Fruit fly (Drosophila melanogaster): ENCODE measurements around the gene Alp12.
A peak's percentile ranks its signal among the peaks of the same experiment; 100 is the strongest.

The Alp12 gene

DNA sequence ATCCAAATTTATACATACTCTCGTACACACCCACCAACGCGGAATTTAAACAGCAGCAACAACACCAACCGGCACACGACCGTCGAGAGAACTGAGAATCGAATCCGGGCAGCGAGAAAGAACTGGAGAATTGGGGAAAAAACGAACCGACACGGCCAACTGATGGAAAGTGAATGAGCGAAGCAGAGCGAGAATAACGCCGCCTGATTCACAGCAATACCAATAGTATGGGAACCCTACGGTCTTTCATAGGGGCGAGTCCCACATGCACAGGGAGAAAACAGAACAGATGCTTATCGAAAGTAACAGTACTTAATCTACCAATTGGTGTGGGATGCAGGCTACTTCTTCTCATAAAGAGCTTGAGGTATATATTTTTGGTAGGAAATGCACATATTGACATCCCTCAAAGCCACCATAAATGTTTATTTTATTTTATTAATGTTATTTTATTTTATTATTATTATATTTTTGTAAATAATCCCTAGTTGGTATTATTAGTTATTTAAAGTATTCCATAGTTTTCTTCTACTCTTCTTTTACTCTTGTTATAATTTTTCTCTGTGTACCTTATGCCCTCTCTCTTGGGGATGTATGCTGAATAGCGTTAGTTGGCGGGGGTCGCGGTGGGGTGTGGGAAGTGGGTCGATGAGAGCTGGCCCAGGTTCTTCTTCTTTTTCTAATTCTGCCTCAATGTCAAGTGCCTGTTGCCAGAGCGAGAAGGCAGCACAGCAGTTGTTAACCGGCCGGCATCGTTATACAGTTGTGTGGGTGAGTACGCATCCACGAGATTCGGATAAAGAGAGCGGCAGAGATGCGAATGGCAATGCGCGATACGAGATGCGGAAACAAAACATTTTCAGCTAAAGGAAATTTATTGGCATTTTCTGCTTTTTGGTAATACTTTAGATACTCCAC, 25.3 kb upstream of the Alp12 start, which contains the start of gene CG17544 (continued):
- TF ChIP-seq crc (GFP tag; optimal IDR thresholded peaks at IDR 0.05) (no peak), Lim3 (GFP tag; IDR thresholded peaks at IDR 0.05) (no peak), wek (GFP tag; optimal IDR thresholded peaks at IDR 0.05) (no peak), Dll (GFP tag; IDR thresholded peaks at IDR 0.05; ENCODE audit: partially characterized antibody) (no peak), bigmax (GFP tag; optimal IDR thresholded peaks at IDR 0.05) (no peak), dmrt11E (tag; optimal IDR thresholded peaks at IDR 0.05) (peak; percentile 79), Bdp1 (GFP tag; optimal IDR thresholded peaks at IDR 0.05) (no peak), CG1602 (GFP tag; optimal IDR thresholded peaks at IDR 0.05) (peak; percentile 72), Doc2 (GFP tag; IDR thresholded peaks at IDR 0.05) (no peak), CG8924 (tag; optimal IDR thresholded peaks at IDR 0.05) (peak; percentile 92), CG42726 (GFP tag; IDR thresholded peaks at IDR 0.05; ENCODE audit: partially characterized antibody) (no peak), Atf6 (GFP tag; IDR thresholded peaks at IDR 0.05) (peak; percentile 57), dimm (GFP tag; IDR thresholded peaks at IDR 0.05) (no peak), luna (GFP tag; optimal IDR thresholded peaks at IDR 0.05) (no peak), repo (GFP tag; optimal IDR thresholded peaks at IDR 0.05) (no peak), CG14441 (GFP tag; IDR thresholded peaks at IDR 0.05) (peak; percentile 41), Neu2 (GFP tag; optimal IDR thresholded peaks at IDR 0.05; ENCODE audit: borderline replicate concordance) (no peak), CG6813 (GFP tag; optimal IDR thresholded peaks at IDR 0.05) (peak; percentile 81), Atf-2 (GFP tag; optimal IDR thresholded peaks at IDR 0.05) (no peak), shn (GFP tag; optimal IDR thresholded peaks at IDR 0.05) (no peak), gfzf (GFP tag; optimal IDR thresholded peaks at IDR 0.05) (no peak), CG8281 (tag; optimal IDR thresholded peaks at IDR 0.05) (peak; percentile 61), ERR (GFP tag; optimal IDR thresholded peaks at IDR 0.05) (peak; percentile 40), ap (GFP tag; IDR thresholded peaks at IDR 0.05) (0 out of 2 replicates have a peak, but pooled peaks have one; percentile 10), CHES-1-like (GFP tag; optimal IDR thresholded peaks at IDR 0.05) (peak; percentile 30), YL-1 (GFP tag; optimal IDR thresholded peaks at IDR 0.05) (peak; percentile 31), H15 (GFP tag; IDR thresholded peaks at IDR 0.05) (peak; percentile 11; the same call in 1 of the 3 replicates), CG16863 (GFP tag; optimal IDR thresholded peaks at IDR 0.05) (no peak), CG2875 (GFP tag; optimal IDR thresholded peaks at IDR 0.05) (peak; percentile 50), NK7.1 (GFP tag; optimal IDR thresholded peaks at IDR 0.05) (no peak), Med (GFP tag) (peak; percentile 82), CG4424 (GFP tag; optimal IDR thresholded peaks at IDR 0.05) (peak; percentile 73), gsb (GFP tag; IDR thresholded peaks at IDR 0.05) (0 out of 2 replicates have a peak, but pooled peaks have one; percentile 37), kay (GFP tag; optimal IDR thresholded peaks at IDR 0.05) (peak; percentile 54), CkIIα-i1 (GFP tag; IDR thresholded peaks at IDR 0.05) (no peak), zfh1 (GFP tag; IDR thresholded peaks at IDR 0.05) (peak; percentile 7; the same call in 1 of the 3 replicates), amos (GFP tag; IDR thresholded peaks at IDR 0.05; ENCODE audit: partially characterized antibody) (peak; percentile 42; the same call in 1 of the 2 replicates), CG2199 (GFP tag; IDR thresholded peaks at IDR 0.05) (peak; percentile 85; the same call in 2 of the 3 replicates), CG10959 (GFP tag; IDR thresholded peaks at IDR 0.05) (no peak), vfl (GFP tag; optimal IDR thresholded peaks at IDR 0.05) (peak; percentile 5), CG11085 (GFP tag; IDR thresholded peaks at IDR 0.05) (no peak; the same call in 1 of the 2 replicates), Hsf (GFP tag; optimal IDR thresholded peaks at IDR 0.05) (peak; percentile 26), z (GFP tag; IDR thresholded peaks at IDR 0.05) (no peak), prd (optimal IDR thresholded peaks at IDR 0.05) (no peak), prd (GFP tag; IDR thresholded peaks at IDR 0.05) (peak; percentile 71), Blimp-1 (GFP tag; optimal IDR thresholded peaks at IDR 0.05) (peak; percentile 69), CG4730 (GFP tag; IDR thresholded peaks at IDR 0.05) (no peak; the same call in none of the 2 replicates), twi (tag; optimal IDR thresholded peaks at IDR 0.05) (peak; percentile 68), CG2889 (GFP tag; IDR thresholded peaks at IDR 0.05) (peak; percentile 35; the same call in 1 of the 3 replicates)

Measured in whole organism, embryonic.